Worm (Caenorhabditis elegans): ENCODE measurements around the gene C56E6.4.

DNA sequence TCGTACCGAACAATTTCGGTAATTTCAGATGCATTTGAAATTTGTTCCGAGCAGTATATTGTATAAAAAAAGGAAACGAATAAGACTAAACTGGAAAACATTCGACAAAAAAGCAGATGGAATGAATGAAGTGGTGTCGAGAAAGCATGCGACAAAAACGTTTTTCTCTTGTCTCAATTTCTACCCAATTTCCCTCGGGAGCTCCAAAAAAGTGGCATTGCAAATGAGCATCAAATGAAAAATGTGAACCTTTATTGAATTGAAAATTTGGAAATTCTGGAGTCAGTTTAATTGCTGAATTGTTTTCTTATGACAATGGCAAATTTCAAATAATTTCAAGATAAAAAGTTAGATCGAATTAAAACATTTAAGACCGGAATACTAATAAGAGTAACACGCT lies 28.4 kb downstream of the C56E6.4 start, which contains the start of gene R05G9.5:
- TF ChIP-seq ceh-28 (tag; optimal IDR thresholded peaks at IDR 0.05) (no peak), hmg-11 (tag; optimal IDR thresholded peaks at IDR 0.05) (no peak), pqm-1 (tag; optimal IDR thresholded peaks at IDR 0.05) (no peak), nhr-77 (tag; optimal IDR thresholded peaks at IDR 0.05) (no peak), nhr-76 (tag; optimal IDR thresholded peaks at IDR 0.05) (no peak), snpc-4 (tag; optimal IDR thresholded peaks at IDR 0.05) (no peak), elt-3 (tag; optimal IDR thresholded peaks at IDR 0.05) (no peak), tbx-2 (tag; optimal IDR thresholded peaks at IDR 0.05) (no peak), egl-27 (tag; optimal IDR thresholded peaks at IDR 0.05) (no peak), mdl-1 (tag; optimal IDR thresholded peaks at IDR 0.05) (no peak), ceh-82 (tag; optimal IDR thresholded peaks at IDR 0.05) (no peak), ztf-11 (tag; optimal IDR thresholded peaks at IDR 0.05) (no peak), fkh-2 (tag; optimal IDR thresholded peaks at IDR 0.05) (no peak), fos-1 (tag; optimal IDR thresholded peaks at IDR 0.05) (no peak)
